Fruit fly (Drosophila melanogaster) whole organism, embryonic: ENCODE measurements around the gene CG15888.

Source experiments
- Adf1 ChIP-seq: fragments of 200-800 bp; sonication (Bioruptor generic); IDR thresholded peaks from 2 replicates; pipeline ENCODE4 v1.3.6; 2022; ENCODE audit warnings: missing biosample characterization, missing genetic modification characterization
- Atf3 ChIP-seq: fragments of 200-800 bp; sonication (Bioruptor generic); optimal IDR thresholded peaks from 3 replicates; lab custom pipeline; 2016; ENCODE audit warnings: missing biosample characterization, missing genetic modification characterization
- BEAF-32 ChIP-seq: fragments of 200-800 bp; sonication (Bioruptor generic); optimal IDR thresholded peaks from 3 replicates; lab custom pipeline; 2017; ENCODE audit warnings: missing biosample characterization, missing genetic modification characterization, mild to moderate bottlenecking, moderate library complexity, missing genetic modification reagents
- Blimp-1 ChIP-seq: fragments of 200-800 bp; sonication (Bioruptor generic); optimal IDR thresholded peaks from 3 replicates; lab custom pipeline; 2018; ENCODE audit warnings: missing biosample characterization, missing genetic modification characterization, mild to moderate bottlenecking, moderate library complexity, missing genetic modification reagents
- CG12219 ChIP-seq: fragments of 200-800 bp; sonication (Bioruptor generic); optimal IDR thresholded peaks from 3 replicates; lab custom pipeline; 2018; ENCODE audit warnings: missing biosample characterization, mild to moderate bottlenecking, missing genetic modification characterization
- CG12769 ChIP-seq: fragments of 200-800 bp; sonication (Bioruptor generic); optimal IDR thresholded peaks from 2 replicates; lab custom pipeline; 2019; ENCODE audit warnings: missing biosample characterization, mild to moderate bottlenecking, missing genetic modification characterization, moderate library complexity
- CG13894 ChIP-seq: fragments of 200-800 bp; sonication (Bioruptor generic); optimal IDR thresholded peaks from 3 replicates; lab custom pipeline; 2018; ENCODE audit warnings: missing biosample characterization, mild to moderate bottlenecking, missing genetic modification characterization, moderate library complexity
- CG14441 ChIP-seq: fragments of 200-800 bp; sonication (Bioruptor generic); IDR thresholded peaks from 2 replicates; pipeline ENCODE4 v1.3.6; 2022; ENCODE audit warnings: missing biosample characterization, missing genetic modification characterization
- CG17385 ChIP-seq: fragments of 200-800 bp; sonication (Bioruptor generic); optimal IDR thresholded peaks from 3 replicates; lab custom pipeline; 2018; ENCODE audit warnings: missing biosample characterization, mild to moderate bottlenecking, missing genetic modification characterization
- CG2120 ChIP-seq: fragments of 200-800 bp; sonication (Bioruptor generic); optimal IDR thresholded peaks from 3 replicates; lab custom pipeline; 2016; ENCODE audit warnings: missing biosample characterization, missing genetic modification characterization
- CG31224 ChIP-seq: fragments of 200-800 bp; sonication (Bioruptor generic); IDR thresholded peaks from 2 replicates; pipeline ENCODE4 v1.3.6; 2022; ENCODE audit warnings: missing biosample characterization, missing genetic modification characterization
- CG32532 ChIP-seq: fragments of 200-800 bp; sonication (Bioruptor generic); IDR thresholded peaks from 2 replicates; pipeline ENCODE4 v1.3.6; 2022; ENCODE audit warnings: missing biosample characterization, missing genetic modification characterization
- CG34376 ChIP-seq: fragments of 200-800 bp; sonication (Bioruptor generic); optimal IDR thresholded peaks from 2 replicates; lab custom pipeline; 2018; ENCODE audit warnings: missing biosample characterization, mild to moderate bottlenecking, missing genetic modification characterization
- CG3847 ChIP-seq: fragments of 200-800 bp; sonication (Bioruptor generic); IDR thresholded peaks from 2 replicates; pipeline ENCODE4 v1.3.6; 2022; ENCODE audit warnings: missing biosample characterization, missing genetic modification characterization
- CG4404 ChIP-seq: fragments of 200-800 bp; sonication (Bioruptor generic); IDR thresholded peaks from 2 replicates; pipeline ENCODE4 v1.3.6; 2022; ENCODE audit warnings: missing biosample characterization, missing genetic modification characterization
- CG4730 ChIP-seq: fragments of 200-800 bp; sonication (Bioruptor generic); IDR thresholded peaks from 2 replicates; pipeline ENCODE4 v1.3.6; 2022; ENCODE audit warnings: missing biosample characterization, missing genetic modification characterization
- CG8290 ChIP-seq, 3 experiments: fragments of 200-800 bp; sonication (Bioruptor generic); optimal IDR thresholded peaks; 2 replicates each; lab custom pipeline; 2016 to 2019; ENCODE audit warnings: missing biosample characterization in 3 of 3, missing genetic modification characterization in 3 of 3, mild to moderate bottlenecking in 2 of 3, moderate library complexity in 1 of 3
- CG8388 ChIP-seq: fragments of 200-800 bp; sonication (Bioruptor generic); optimal IDR thresholded peaks from 2 replicates; lab custom pipeline; 2019; ENCODE audit warnings: missing biosample characterization, mild to moderate bottlenecking, missing genetic modification characterization, moderate library complexity
- CG9932 ChIP-seq: fragments of 200-800 bp; sonication (Bioruptor generic); IDR thresholded peaks from 2 replicates; pipeline ENCODE4 v1.3.6; 2022; ENCODE audit warnings: missing biosample characterization, missing genetic modification characterization
- Deaf1 ChIP-seq: fragments of 200-800 bp; optimal IDR thresholded peaks from 3 replicates; lab custom pipeline; 2019; ENCODE audit warnings: missing biosample characterization, mild to moderate bottlenecking, missing genetic modification characterization, moderate library complexity
- Drgx ChIP-seq: fragments of 200-800 bp; sonication (Bioruptor generic); IDR thresholded peaks from 2 replicates; pipeline ENCODE4 v1.3.6; 2022; ENCODE audit warnings: missing biosample characterization, missing genetic modification characterization
- ERR ChIP-seq: fragments of 200-800 bp; sonication (Bioruptor generic); optimal IDR thresholded peaks from 2 replicates; lab custom pipeline; 2016; ENCODE audit warnings: missing biosample characterization, missing genetic modification characterization
- Eip74EF ChIP-seq, 2 experiments: fragments of 200-800 bp in 1 of 2; fragments of >200 bp in 1 of 2; sonication (Bioruptor generic) in 1 of 2; optimal IDR thresholded peaks; 2 replicates each; lab custom pipeline; 2017 to 2019; ENCODE audit warnings: missing biosample characterization in 2 of 2, missing genetic modification characterization in 2 of 2, mild to moderate bottlenecking in 1 of 2, moderate library complexity in 1 of 2
- Ets65A ChIP-seq: fragments of 200-800 bp; sonication (Bioruptor generic); peaks from one replicate; lab custom pipeline; 2016; ENCODE audit warnings: missing biosample characterization, missing genetic modification characterization
- Ets97D ChIP-seq: fragments of 200-800 bp; sonication (Bioruptor generic); optimal IDR thresholded peaks from 3 replicates; lab custom pipeline; 2016; ENCODE audit warnings: missing biosample characterization, missing genetic modification characterization
- HLH54F ChIP-seq: fragments of 200-800 bp; sonication (Bioruptor generic); optimal IDR thresholded peaks from 3 replicates; lab custom pipeline; 2016; ENCODE audit warnings: missing biosample characterization, missing genetic modification characterization
- Hand ChIP-seq: fragments of 200-800 bp; sonication (Bioruptor generic); optimal IDR thresholded peaks from 2 replicates; lab custom pipeline; 2017; ENCODE audit warnings: mild to moderate bottlenecking, missing biosample characterization, missing genetic modification reagents, missing genetic modification characterization
- Hr39 ChIP-seq: fragments of >200 bp; optimal IDR thresholded peaks from 2 replicates; lab custom pipeline; 2017
- Med ChIP-seq: fragments of 200-800 bp; sonication (Bioruptor generic); peaks from one replicate; lab custom pipeline; 2016; ENCODE audit warnings: missing biosample characterization, missing genetic modification characterization, mild to moderate bottlenecking, inconsistent platforms, moderate library complexity
- Mrtf ChIP-seq: fragments of 200-800 bp; sonication (Bioruptor generic); IDR thresholded peaks from 3 replicates; pipeline ENCODE4 v1.3.6; 2022; ENCODE audit warnings: missing biosample characterization, missing genetic modification characterization
- al ChIP-seq: fragments of 200-800 bp; sonication (Bioruptor generic); IDR thresholded peaks from 2 replicates; pipeline ENCODE4 v1.3.6; 2022; ENCODE audit warnings: missing biosample characterization, missing genetic modification characterization
- br ChIP-seq: fragments of >200 bp; optimal IDR thresholded peaks from 2 replicates; lab custom pipeline; 2017
- chinmo ChIP-seq: fragments of 200-800 bp; sonication (Bioruptor generic); IDR thresholded peaks from 4 replicates; pipeline ENCODE4 v1.3.6; 2022; ENCODE audit warnings: missing biosample characterization, missing genetic modification characterization; ENCODE audit not compliant: partially characterized antibody
- crol ChIP-seq: fragments of 200-800 bp; sonication (Bioruptor generic); IDR thresholded peaks from 2 replicates; pipeline ENCODE4 v1.3.6; 2022; ENCODE audit warnings: missing biosample characterization, missing genetic modification characterization
- fd96Cb ChIP-seq: fragments of 200-800 bp; sonication (Bioruptor generic); optimal IDR thresholded peaks from 2 replicates; lab custom pipeline; 2018; ENCODE audit warnings: missing biosample characterization, mild to moderate bottlenecking, missing genetic modification characterization, moderate library complexity
- lmd ChIP-seq: fragments of 200-800 bp; sonication (Bioruptor generic); IDR thresholded peaks from 2 replicates; pipeline ENCODE4 v1.3.6; 2022; ENCODE audit warnings: missing biosample characterization, missing genetic modification characterization
- onecut ChIP-seq: fragments of 200-800 bp; sonication (Bioruptor generic); IDR thresholded peaks from 2 replicates; pipeline ENCODE4 v1.3.6; 2022; ENCODE audit warnings: missing biosample characterization, missing genetic modification characterization
- pnt ChIP-seq: fragments of 200-800 bp; sonication (Bioruptor generic); optimal IDR thresholded peaks from 3 replicates; lab custom pipeline; 2016; ENCODE audit warnings: missing biosample characterization, missing genetic modification characterization
- rib ChIP-seq: fragments of 200-800 bp; sonication (Bioruptor generic); IDR thresholded peaks from 2 replicates; pipeline ENCODE4 v1.3.6; 2022; ENCODE audit warnings: missing biosample characterization, missing genetic modification characterization
- row ChIP-seq: fragments of 200-800 bp; sonication (Bioruptor generic); IDR thresholded peaks from 3 replicates; pipeline ENCODE4 v1.3.6; 2022; ENCODE audit warnings: missing biosample characterization, missing genetic modification characterization
- sd ChIP-seq: fragments of 200-800 bp; sonication (Bioruptor generic); optimal IDR thresholded peaks from 3 replicates; lab custom pipeline; 2018; ENCODE audit warnings: missing biosample characterization, mild to moderate bottlenecking, missing genetic modification characterization, moderate library complexity
- shn ChIP-seq: fragments of 200-800 bp; sonication (Bioruptor generic); optimal IDR thresholded peaks from 3 replicates; lab custom pipeline; 2016; ENCODE audit warnings: missing biosample characterization, missing genetic modification characterization
- slbo ChIP-seq: fragments of 200-800 bp; sonication (Bioruptor generic); IDR thresholded peaks from 2 replicates; pipeline ENCODE4 v1.3.6; 2022; ENCODE audit warnings: missing biosample characterization, missing genetic modification characterization
- sqz ChIP-seq: fragments of 200-800 bp; sonication (Bioruptor generic); optimal IDR thresholded peaks from 3 replicates; lab custom pipeline; 2018; ENCODE audit warnings: missing biosample characterization, mild to moderate bottlenecking, missing genetic modification characterization
- vvl ChIP-seq: fragments of 200-800 bp; sonication (Bioruptor generic); IDR thresholded peaks from 2 replicates; pipeline ENCODE4 v1.3.6; 2022; ENCODE audit warnings: missing biosample characterization, missing genetic modification characterization

Gene CG15888

dm6 chr3R:13285110-13285509 is 1.2 kb downstream of the CG15888 start:
- peak; percentile 50 for TF ChIP-seq Hr39 (lab: Kevin White, UChicago)
- no peak for TF ChIP-seq onecut (GFP tag; lab: Robert Waterston, UW)
- TF ChIP-seq HLH54F (GFP tag; lab: Kevin White, UChicago), result no peak
- TF ChIP-seq al (GFP tag; lab: Robert Waterston, UW), result 0 out of 2 replicates have a peak, but pooled peaks have one; percentile 7
- 0 out of 2 replicates have a peak, but pooled peaks have one; percentile 21 for TF ChIP-seq crol (GFP tag; lab: Robert Waterston, UW)
- TF ChIP-seq Atf3 (GFP tag; lab: Kevin White, UChicago), result no peak
- TF ChIP-seq Mrtf (GFP tag; lab: Robert Waterston, UW), result 0 out of 3 replicates have a peak, but pooled peaks have one; percentile 36
- TF ChIP-seq CG8290 (GFP tag; optimal IDR thresholded peaks at IDR 0.05; lab: Kevin White, UChicago), result no peak
- TF ChIP-seq CG8290 (tag; optimal IDR thresholded peaks at IDR 0.05; lab: Kevin White, UChicago), result no peak
- no peak for TF ChIP-seq Hand (GFP tag; lab: Kevin White, UChicago)

DNA sequence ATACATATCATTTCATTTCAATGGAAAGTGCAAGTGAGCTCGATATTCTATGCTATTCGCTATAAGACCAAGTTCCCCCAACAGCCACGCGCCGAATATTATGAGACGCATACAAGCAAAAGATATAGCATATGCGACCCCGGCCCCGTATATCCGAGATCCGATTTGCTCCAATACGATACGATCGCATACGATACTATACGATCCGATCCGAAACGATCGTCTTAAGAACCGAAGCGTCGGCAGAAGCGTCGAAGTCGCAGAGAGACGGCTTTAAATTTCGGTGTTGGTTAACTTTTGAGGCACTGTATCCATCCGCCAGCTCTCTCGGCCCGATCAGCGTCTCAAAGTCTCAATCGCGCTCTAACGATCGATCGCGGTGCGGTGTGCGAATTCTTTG is 6.9 kb downstream of the CG15888 start, which contains the start of gene CG8630:
Gene CG8630 (plus strand): TSS at position 303 of the 400 bp plus-strand sequence.
- TF ChIP-seq CG17385, result no peak
- no peak for TF ChIP-seq ERR (GFP tag; lab: Kevin White, UChicago)
- peak; percentile 100 for TF ChIP-seq CG13894
- no peak for TF ChIP-seq CG4730
- TF ChIP-seq CG12219 (GFP tag; lab: Kevin White, UChicago), result no peak
- TF ChIP-seq Blimp-1 (GFP tag; lab: Kevin White, UChicago), result peak; percentile 52
- peak; percentile 32 for TF ChIP-seq CG12769 (tag; lab: Kevin White, UChicago)
- no peak for TF ChIP-seq pnt (GFP tag; lab: Kevin White, UChicago)
- peak; percentile 53; the same call in 2 of the 4 replicates for TF ChIP-seq chinmo (GFP tag; lab: Robert Waterston, UW)
- no peak for TF ChIP-seq CG2120 (GFP tag; lab: Kevin White, UChicago)
- 0 out of 2 replicates have a peak, but pooled peaks have one; percentile 24 for TF ChIP-seq rib (GFP tag; lab: Robert Waterston, UW)
- TF ChIP-seq CG8388 (GFP tag; lab: Kevin White, UChicago), result peak; percentile 36
- no peak for TF ChIP-seq CG4404 (GFP tag; lab: Robert Waterston, UW)
- peak; percentile 40; the same call in 1 of the 2 replicates for TF ChIP-seq Adf1 (GFP tag; lab: Robert Waterston, UW)
- TF ChIP-seq BEAF-32 (GFP tag; lab: Kevin White, UChicago), result peak; percentile 2
- peak; percentile 87 for TF ChIP-seq Deaf1 (tag; lab: Kevin White, UChicago)
- TF ChIP-seq, all 482 proteins: peak for 9

DNA sequence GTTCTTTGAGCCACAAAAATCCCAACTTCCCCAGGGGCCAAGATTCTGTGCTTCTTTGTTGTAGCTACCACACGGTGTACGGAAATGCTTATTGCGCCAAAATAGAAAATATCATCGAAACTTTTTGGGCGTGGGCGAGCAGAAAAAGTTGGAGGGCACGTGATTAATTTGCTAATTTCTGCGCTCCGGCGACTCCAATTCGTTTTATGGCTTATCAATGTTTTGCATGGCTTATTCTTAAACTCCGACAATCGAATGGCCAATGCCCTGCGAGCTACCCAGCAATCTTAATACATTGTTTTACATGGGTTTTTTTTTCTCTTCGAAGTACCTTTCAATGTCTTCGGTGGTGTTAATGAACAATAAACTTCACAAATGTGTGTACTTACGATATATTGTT is 10.9 kb downstream of the CG15888 start:
- TF ChIP-seq CG31224 (peak; percentile 52), br (lab: Kevin White, UChicago) (no peak)

dm6 chr3R:13274257-13274796 is 12.0 kb downstream of the CG15888 start:
- TF ChIP-seq vvl (GFP tag; lab: Robert Waterston, UW), result peak; percentile 75
- TF ChIP-seq row (GFP tag; lab: Robert Waterston, UW), result peak; percentile 58
- TF ChIP-seq sqz (GFP tag; lab: Kevin White, UChicago), result no peak
- TF ChIP-seq Drgx, result 0 out of 2 replicates have a peak, but pooled peaks have one; percentile 22
- TF ChIP-seq shn, result no peak
- TF ChIP-seq CG14441 (GFP tag; lab: Robert Waterston, UW), result no peak
- peak; percentile 50 for TF ChIP-seq slbo (GFP tag; lab: Robert Waterston, UW)
- peak; percentile 26; the same call in 1 of the 2 replicates for TF ChIP-seq lmd (GFP tag; lab: Robert Waterston, UW)
- no peak for TF ChIP-seq Ets65A (GFP tag; lab: Kevin White, UChicago)
- no peak for TF ChIP-seq fd96Cb
- TF ChIP-seq CG32532 (GFP tag; lab: Robert Waterston, UW), result no peak
- TF ChIP-seq CG9932, result 0 out of 2 replicates have a peak, but pooled peaks have one; percentile 8
- TF ChIP-seq chinmo (GFP tag; lab: Robert Waterston, UW), result peak; percentile 89
- no peak for TF ChIP-seq Ets97D (GFP tag; lab: Kevin White, UChicago)
- TF ChIP-seq Eip74EF (GFP tag; optimal IDR thresholded peaks at IDR 0.05; lab: Kevin White, UChicago), result peak in 1 of 2 experiments; percentile 92
- TF ChIP-seq Med (GFP tag; lab: Kevin White, UChicago), result peak; percentile 42
- peak; percentile 44 for TF ChIP-seq sd (tag; lab: Kevin White, UChicago)
- 0 out of 2 replicates have a peak, but pooled peaks have one; percentile 5 for TF ChIP-seq CG3847
- no peak for TF ChIP-seq CG34376
- TF ChIP-seq Mrtf (GFP tag; lab: Robert Waterston, UW), result 0 out of 3 replicates have a peak, but pooled peaks have one; percentile 42
